Worm (Caenorhabditis elegans) whole organism, L3 larva: Measurements from ENCODE around the gene C04F6.9.

ENCODE experiments used
- egl-27 ChIP-seq: sonication (generic microtip); optimal IDR thresholded peaks from 4 replicates; lab custom pipeline; 2017; ENCODE audit warnings: missing biosample characterization, missing genetic modification reagents, missing genetic modification characterization
- fos-1 ChIP-seq: fragments of 150-350 bp; optimal IDR thresholded peaks from 2 replicates; lab custom pipeline; 2014; ENCODE audit warnings: missing biosample characterization, missing genetic modification characterization
- lin-15B ChIP-seq: fragments of 150-350 bp; optimal IDR thresholded peaks from 2 replicates; lab custom pipeline; 2014; ENCODE audit warnings: missing biosample characterization, missing genetic modification characterization
- nhr-11 ChIP-seq: fragments of 150-350 bp; optimal IDR thresholded peaks from 2 replicates; lab custom pipeline; 2014; ENCODE audit warnings: missing biosample characterization, missing genetic modification characterization
- skn-1 ChIP-seq: fragments of 150-350 bp; optimal IDR thresholded peaks from 2 replicates; lab custom pipeline; 2014; ENCODE audit warnings: missing biosample characterization, missing genetic modification characterization

DNA sequence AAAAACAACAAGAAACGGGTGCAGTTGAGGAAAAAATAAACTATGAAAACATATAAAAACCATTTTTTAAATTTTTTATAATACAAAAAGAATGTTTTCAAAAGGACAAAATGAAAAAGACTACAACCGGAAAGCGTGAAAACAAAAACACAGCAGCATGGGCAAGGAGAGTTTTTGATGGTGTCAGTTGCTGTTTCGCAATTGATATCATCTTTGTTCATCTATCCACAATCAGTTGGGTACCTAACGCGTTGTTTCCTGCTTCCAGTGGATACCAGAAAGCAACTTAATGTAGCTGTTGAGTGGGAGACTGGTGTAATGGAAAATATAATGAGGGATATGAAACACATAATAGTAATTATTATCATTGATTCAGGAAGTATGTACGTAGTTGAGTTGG, 38.0 kb downstream of the C04F6.9 start:
- TF ChIP-seq nhr-11, result no peak
- TF ChIP-seq skn-1 (tag; lab: Kevin White, UChicago), result no peak
- TF ChIP-seq fos-1 (tag; lab: Kevin White, UChicago), result no peak
- no peak for TF ChIP-seq lin-15B
- TF ChIP-seq egl-27 (tag; lab: Kevin White, UChicago), result no peak
